Worm (Caenorhabditis elegans) whole organism, midembryonic: ENCODE measurements around the gene sri-43.
"Not testable (repeated sequence)": the region's sequence is repeated elsewhere in the genome, so short reads cannot be mapped to it uniquely, and the experiment has no call there.

Experiments
- T22C8.4 ChIP-seq: fragments of 200-800 bp; sonication (Bioruptor generic); IDR thresholded peaks from 2 replicates; pipeline ENCODE4 v1.3.6; 2022; ENCODE audit warnings: missing genetic modification characterization, missing compliant biosample characterization
- cog-1 ChIP-seq: sonication (generic microtip); optimal IDR thresholded peaks from 2 replicates; lab custom pipeline; 2016; ENCODE audit warnings: missing genetic modification characterization, missing compliant biosample characterization
- flt-1 ChIP-seq: fragments of 200-800 bp; sonication (Bioruptor generic); IDR thresholded peaks from 2 replicates; pipeline ENCODE4 v1.3.6; 2022; ENCODE audit warnings: missing genetic modification characterization, missing compliant biosample characterization
- klf-2 ChIP-seq: fragments of 200-800 bp; sonication (Bioruptor generic); conservative IDR thresholded peaks from 2 replicates; pipeline ENCODE4 v1.3.6; 2022; ENCODE audit warnings: missing genetic modification reagents, missing genetic modification characterization, missing compliant biosample characterization
- med-1 ChIP-seq: sonication (generic microtip); optimal IDR thresholded peaks from 2 replicates; lab custom pipeline; 2017; ENCODE audit warnings: missing genetic modification characterization, mild to moderate bottlenecking, missing compliant biosample characterization, antibody characterized with exemption, missing genetic modification reagents; ENCODE audit not compliant: insufficient read depth
- ref-1 ChIP-seq: fragments of 200-800 bp; sonication (Bioruptor generic); conservative IDR thresholded peaks from 2 replicates; pipeline ENCODE4 v1.3.6; 2022; ENCODE audit warnings: missing genetic modification reagents, missing genetic modification characterization, missing compliant biosample characterization
- tab-1 ChIP-seq: fragments of 200-800 bp; sonication (Bioruptor generic); IDR thresholded peaks from 2 replicates; pipeline ENCODE4 v1.3.6; 2022; ENCODE audit warnings: missing genetic modification characterization, missing compliant biosample characterization
- ztf-23 ChIP-seq: fragments of 200-800 bp; sonication (Bioruptor generic); IDR thresholded peaks from 2 replicates; pipeline ENCODE4 v1.3.6; 2022; ENCODE audit warnings: missing genetic modification reagents, missing genetic modification characterization, missing compliant biosample characterization
- ztf-29 ChIP-seq: fragments of 200-800 bp; sonication (Bioruptor generic); IDR thresholded peaks from 2 replicates; pipeline ENCODE4 v1.3.6; 2022; ENCODE audit warnings: missing genetic modification reagents, missing genetic modification characterization, missing compliant biosample characterization

The sri-43 gene

DNA sequence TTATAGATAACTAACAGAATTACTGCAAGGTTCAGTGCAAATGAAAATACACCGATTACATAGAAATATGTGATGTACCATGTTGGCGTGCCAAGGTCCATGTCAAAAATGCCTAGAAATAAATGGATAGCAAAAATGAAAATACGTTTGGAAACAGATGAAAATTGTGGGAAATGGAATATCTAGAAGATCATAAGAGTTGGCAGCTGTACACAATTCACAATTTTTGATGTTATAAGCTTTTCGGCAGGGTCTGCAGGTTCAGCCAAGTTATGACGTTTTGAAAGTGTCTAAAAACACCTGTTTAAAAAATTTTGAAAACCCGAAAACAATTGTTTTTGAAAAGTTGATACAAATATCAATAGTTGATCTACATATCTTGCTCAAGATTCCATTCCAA, at the start of gene sri-43:
TSS of gene sri-43 (minus strand) at position 101 of the 400 bp plus-strand sequence.
- not testable (repeated sequence) for TF ChIP-seq med-1 (GFP tag; lab: Kevin White, UChicago); ref-1 (GFP tag; lab: Robert Waterston, UW); klf-2 (GFP tag; lab: Robert Waterston, UW)

DNA sequence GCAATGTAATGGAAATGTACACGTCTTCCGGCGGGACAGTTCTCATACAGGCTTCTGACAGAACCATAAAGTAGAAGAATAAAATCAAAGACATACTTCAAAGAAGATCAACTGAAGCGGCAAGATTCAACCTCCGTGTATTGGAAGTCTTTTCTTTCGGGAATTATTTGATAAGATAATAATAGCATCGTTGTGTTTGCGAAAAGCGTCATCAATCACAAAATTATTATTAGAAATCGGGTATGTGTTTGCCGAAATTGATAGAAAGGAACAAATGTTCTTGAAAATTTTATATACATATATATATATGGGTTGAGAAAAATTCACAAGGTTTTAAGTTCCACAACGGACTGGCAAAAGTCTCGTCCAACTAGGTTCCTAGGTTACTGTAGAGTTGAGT, 47.1 kb upstream of the sri-43 start, which contains the start of gene Y27F2A.9:
TSS of gene Y27F2A.9 (minus strand) at position 101 of the 400 bp plus-strand sequence.
- not testable (repeated sequence) for TF ChIP-seq ztf-23 (GFP tag; lab: Robert Waterston, UW); T22C8.4; klf-2 (GFP tag; lab: Robert Waterston, UW)

DNA sequence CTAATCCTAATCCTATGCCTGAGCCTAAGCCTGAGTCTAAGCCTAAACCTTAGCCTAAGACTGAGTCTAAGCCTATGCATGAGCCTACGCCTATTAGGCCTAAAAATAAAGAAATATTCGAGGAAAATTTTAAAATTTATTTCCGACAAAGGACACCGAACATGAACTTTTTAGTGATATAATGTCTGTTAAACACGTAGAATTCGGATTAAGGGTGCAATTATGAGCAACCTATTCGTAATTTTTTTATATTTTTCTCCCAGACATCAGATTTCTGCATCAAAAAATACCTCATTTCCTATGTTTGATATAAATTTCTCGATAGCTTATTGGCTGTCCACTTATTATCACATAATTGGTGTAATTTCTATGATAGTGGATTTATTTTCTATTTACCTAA, 44.6 kb upstream of the sri-43 start, which contains the start of gene Y27F2A.11:
TSS of gene Y27F2A.11 (plus strand) at position 301 of the 400 bp plus-strand sequence.
- TF ChIP-seq flt-1 (GFP tag; lab: Robert Waterston, UW); klf-2 (GFP tag; lab: Robert Waterston, UW); med-1 (GFP tag; lab: Kevin White, UChicago): not testable (repeated sequence)

DNA sequence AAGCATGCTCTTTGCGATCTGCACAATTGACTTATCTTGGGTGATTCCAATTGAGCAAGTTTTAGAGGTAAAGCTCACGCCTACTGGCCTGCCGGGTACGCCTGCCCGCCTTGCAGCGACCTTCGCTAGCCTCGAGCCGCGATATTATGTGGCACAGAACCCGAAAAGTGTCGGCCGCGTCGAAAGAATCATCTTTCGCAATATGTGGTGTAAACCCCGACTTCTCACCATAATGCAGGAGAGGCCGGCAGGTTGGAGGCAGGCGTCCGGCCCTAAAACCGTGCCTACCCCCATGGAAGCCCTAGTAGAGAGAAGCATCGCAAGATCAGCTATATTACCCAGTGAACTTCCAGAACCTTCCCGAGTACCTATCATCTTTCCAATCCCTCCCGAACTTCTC, 41.4 kb upstream of the sri-43 start:
- TF ChIP-seq klf-2 (GFP tag; lab: Robert Waterston, UW) (no peak), T22C8.4 (no peak), ztf-29 (no peak), flt-1 (GFP tag; lab: Robert Waterston, UW) (no peak), ref-1 (GFP tag; lab: Robert Waterston, UW) (no peak), med-1 (GFP tag; lab: Kevin White, UChicago) (no peak), ztf-23 (GFP tag; lab: Robert Waterston, UW) (no peak), cog-1 (tag; lab: Kevin White, UChicago) (no peak), tab-1 (GFP tag; lab: Robert Waterston, UW) (no peak)

DNA sequence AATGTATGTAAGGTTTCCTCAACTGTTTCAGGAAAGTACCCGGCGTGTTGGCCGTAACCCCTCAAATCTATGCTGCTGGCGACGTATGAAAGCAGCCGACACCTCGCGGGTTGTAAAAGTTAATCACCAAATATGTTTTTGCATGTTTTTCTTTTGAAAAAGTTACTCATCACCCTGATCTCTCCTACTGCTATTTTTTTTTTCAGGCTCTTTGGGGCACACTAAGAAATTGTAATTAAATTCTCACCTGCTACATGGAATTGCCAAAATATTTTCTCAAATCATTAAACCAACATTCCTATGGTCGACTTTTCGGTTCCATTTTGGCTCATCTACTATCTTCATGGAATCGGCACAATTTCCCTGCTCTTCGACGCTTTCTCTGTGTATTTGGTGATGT, 40.4 kb upstream of the sri-43 start, which contains the start of gene sri-78:
TSS of gene sri-78 (plus strand) at position 301 of the 400 bp plus-strand sequence.
- not testable (repeated sequence) for TF ChIP-seq ztf-23 (GFP tag; lab: Robert Waterston, UW); flt-1 (GFP tag; lab: Robert Waterston, UW); med-1 (GFP tag; lab: Kevin White, UChicago)

DNA sequence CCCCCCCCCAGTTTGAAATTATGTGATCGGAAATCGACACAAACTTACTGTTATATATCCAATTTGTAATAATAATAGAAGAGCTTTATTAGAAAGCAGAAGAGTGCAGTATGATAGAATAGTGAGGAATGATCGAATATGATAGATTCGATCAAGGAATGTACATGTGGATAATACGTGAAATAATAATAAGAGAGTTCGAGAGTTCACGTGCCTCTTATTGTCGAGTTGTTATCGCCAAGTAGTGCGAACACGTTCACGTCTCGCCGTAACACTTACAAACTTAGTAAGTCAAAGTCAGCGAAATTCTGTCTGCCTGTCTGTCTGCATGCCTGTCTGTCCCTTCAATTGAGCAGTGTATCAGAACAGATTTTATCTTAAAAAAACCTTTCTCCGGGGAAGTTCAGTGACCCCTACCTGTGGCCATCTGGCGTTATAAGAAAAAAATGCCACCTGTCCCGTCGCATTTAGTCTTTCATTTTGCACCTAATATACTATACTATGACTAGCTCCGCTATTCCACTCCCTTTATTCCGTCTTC, 38.9 kb upstream of the sri-43 start, which contains the start of the genes Y27F2A.6 and Y27F2A.8:
TSS of gene Y27F2A.6 (minus strand) at position 101 of the 541 bp plus-strand sequence.
TSS of gene Y27F2A.8 (plus strand) at position 491 of the 541 bp plus-strand sequence.
- not testable (repeated sequence) for TF ChIP-seq tab-1 (GFP tag; lab: Robert Waterston, UW); ztf-23 (GFP tag; lab: Robert Waterston, UW); cog-1 (tag; lab: Kevin White, UChicago)

DNA sequence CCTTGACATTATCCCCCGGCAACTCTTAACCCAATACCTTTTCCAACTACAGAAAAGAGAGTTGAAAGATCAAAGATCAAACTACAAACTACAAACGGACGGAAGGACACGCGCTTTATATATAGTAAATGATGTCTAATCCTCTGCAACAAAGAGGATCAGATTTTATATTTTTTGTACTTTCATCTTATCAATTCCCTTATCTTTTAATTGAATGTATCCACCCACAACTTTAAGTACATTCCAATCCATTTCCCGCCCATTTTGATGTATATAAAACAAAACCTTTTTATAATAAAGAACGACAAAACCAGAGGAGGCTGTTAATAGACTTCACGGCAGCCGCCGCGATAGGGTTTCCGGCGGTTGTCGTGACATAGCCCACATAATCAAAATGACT, 33.2 kb upstream of the sri-43 start, which contains the start of gene sri-40:
TSS of gene sri-40 (plus strand) at position 301 of the 400 bp plus-strand sequence.
- TF ChIP-seq flt-1, klf-2, tab-1 (GFP tag; lab: Robert Waterston, UW): not testable (repeated sequence)

DNA sequence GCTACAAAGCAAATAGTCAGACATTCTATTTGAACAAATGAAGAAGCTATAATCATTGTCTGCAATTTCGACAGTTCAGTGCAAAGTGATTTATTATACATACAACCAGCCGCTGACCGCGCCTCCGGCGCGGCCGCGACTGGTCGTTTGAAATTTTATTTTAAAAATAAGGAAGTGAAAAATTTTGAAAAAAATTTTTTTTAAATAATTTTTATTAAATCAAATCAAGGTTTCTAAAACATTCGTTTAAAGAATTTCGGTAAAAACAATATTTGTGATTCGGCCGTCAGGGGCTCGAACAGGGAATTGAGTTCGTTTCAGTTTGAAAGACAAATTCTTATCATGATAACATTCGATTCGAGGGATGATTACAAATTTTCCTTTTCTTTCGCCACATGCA, 27.7 kb upstream of the sri-43 start, which contains the start of gene Y27F2A.10:
TSS of gene Y27F2A.10 (minus strand) at position 101 of the 400 bp plus-strand sequence.
- TF ChIP-seq ztf-29 (no peak), tab-1 (GFP tag; lab: Robert Waterston, UW) (no peak), flt-1 (GFP tag; lab: Robert Waterston, UW) (no peak)

DNA sequence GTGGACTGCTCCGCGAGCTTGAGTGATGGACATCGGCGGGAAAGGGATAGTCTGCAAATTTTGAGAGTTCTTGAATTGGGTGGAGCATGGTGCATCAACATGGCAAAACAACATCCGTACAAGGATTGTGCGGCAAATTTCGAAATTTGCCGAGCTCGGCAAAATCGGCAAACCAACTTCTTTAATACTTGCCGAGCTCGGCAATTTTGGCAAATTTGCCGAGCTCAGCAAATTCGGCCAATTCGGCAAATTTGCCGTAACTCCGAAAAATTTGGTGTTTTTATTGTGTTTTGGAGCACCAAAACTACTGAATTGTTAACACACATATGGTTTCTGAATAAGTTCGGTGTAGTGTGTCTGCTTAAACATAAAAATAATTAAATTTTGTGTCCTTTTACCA, 25.6 kb upstream of the sri-43 start, which contains the start of gene fbxc-55:
TSS of gene fbxc-55 (minus strand) at position 101 of the 400 bp plus-strand sequence.
- no peak for TF ChIP-seq klf-2 (GFP tag; lab: Robert Waterston, UW)
- TF ChIP-seq T22C8.4, result no peak
- TF ChIP-seq ztf-29, result no peak
- no peak for TF ChIP-seq tab-1 (GFP tag; lab: Robert Waterston, UW)
- TF ChIP-seq cog-1 (tag; lab: Kevin White, UChicago), result no peak

DNA sequence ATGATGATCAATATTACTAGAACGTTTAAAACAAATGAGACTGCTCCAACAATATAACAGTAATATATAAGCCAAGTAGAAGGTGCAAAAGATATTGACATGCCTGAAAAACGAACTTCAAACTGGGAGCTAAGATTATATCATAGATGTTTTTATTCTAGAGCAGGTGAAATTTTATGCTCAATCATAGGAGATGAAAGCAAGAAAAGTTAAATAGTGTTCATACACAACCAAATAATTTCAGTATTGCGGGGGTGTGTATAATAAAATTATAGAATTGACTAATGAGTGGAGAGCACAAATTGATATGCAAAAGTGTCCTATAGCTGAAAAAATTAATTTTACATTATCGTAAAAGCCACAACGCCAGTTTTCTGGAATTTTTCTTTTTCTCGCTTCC, 14.5 kb upstream of the sri-43 start, which contains the start of gene sri-34:
TSS of gene sri-34 (minus strand) at position 101 of the 400 bp plus-strand sequence.
- TF ChIP-seq ref-1 (GFP tag; lab: Robert Waterston, UW) (no peak), cog-1 (tag; lab: Kevin White, UChicago) (no peak), klf-2 (GFP tag; lab: Robert Waterston, UW) (no peak), ztf-23 (GFP tag; lab: Robert Waterston, UW) (no peak), tab-1 (GFP tag; lab: Robert Waterston, UW) (no peak), T22C8.4 (no peak), ztf-29 (no peak), med-1 (GFP tag; lab: Kevin White, UChicago) (no peak), flt-1 (GFP tag; lab: Robert Waterston, UW) (no peak)
